Worm (Caenorhabditis elegans) whole organism, young adult: Measurements from ENCODE around the gene F21H7.12.

Experiments used
- akir-1 ChIP-seq: fragments of 200-800 bp; sonication (Bioruptor generic); optimal IDR thresholded peaks from 2 replicates; lab custom pipeline; 2018; ENCODE audit warnings: mild to moderate bottlenecking, missing genetic modification characterization, moderate library complexity, missing compliant biosample characterization
- ama-1 ChIP-seq, 3 experiments: fragments of 150-350 bp in 1 of 3; sonication (generic microtip) in 2 of 3; optimal IDR thresholded peaks; 2 replicates each; lab custom pipeline; 2014 to 2018; ENCODE audit warnings: missing biosample characterization in 2 of 3, missing genetic modification characterization in 2 of 3, missing genetic modification reagents in 2 of 3

- TF ChIP-seq akir-1 (GFP tag; lab: Kevin White, UChicago) (no peak), ama-1 (optimal IDR thresholded peaks at IDR 0.05; lab: Kevin White, UChicago) (no peak), ama-1 (GFP tag; optimal IDR thresholded peaks at IDR 0.05; lab: Kevin White, UChicago) (no peak)
Measured at ce11 chrV:16253687-16254086, 23.7 kb downstream of the F21H7.12 start, which contains the start of gene gcy-20.
